Worm (Caenorhabditis elegans): ENCODE results near the gene ncs-4.

DNA sequence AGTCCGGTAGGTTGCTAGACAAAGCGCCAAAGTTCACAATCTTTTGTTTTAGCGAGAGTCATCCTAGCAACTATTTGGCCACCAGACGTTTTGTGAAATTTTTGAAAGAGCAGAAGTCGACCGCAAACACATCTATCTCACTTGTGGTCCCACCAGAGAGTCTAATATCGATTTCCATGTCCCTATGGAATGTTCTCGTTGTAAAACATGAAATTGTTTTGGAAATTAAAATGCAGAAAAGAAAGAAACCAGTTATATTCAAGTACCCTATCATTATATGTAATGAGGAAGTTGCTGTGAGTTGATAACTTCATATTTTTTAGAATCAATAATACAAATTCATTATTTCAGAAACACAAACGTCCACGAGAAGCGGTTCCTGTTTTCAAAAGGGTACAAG is 8.4 kb downstream of the ncs-4 start:
- TF ChIP-seq pha-4 (tag; optimal IDR thresholded peaks at IDR 0.05) = no peak
- no peak for TF ChIP-seq hlh-8 (tag; optimal IDR thresholded peaks at IDR 0.05)
- no peak for TF ChIP-seq dmd-4 (tag; optimal IDR thresholded peaks at IDR 0.05; ENCODE audit: borderline replicate concordance)
- TF ChIP-seq pros-1 (tag; optimal IDR thresholded peaks at IDR 0.05) = no peak
- TF ChIP-seq hlh-30 (tag; optimal IDR thresholded peaks at IDR 0.05; ENCODE audit: insufficient read depth) = no peak
- TF ChIP-seq fax-1 (tag; optimal IDR thresholded peaks at IDR 0.05) = no peak
- no peak for TF ChIP-seq ceh-31 (tag; optimal IDR thresholded peaks at IDR 0.05)
- TF ChIP-seq ttx-3 (tag; optimal IDR thresholded peaks at IDR 0.05) = no peak
- no peak for TF ChIP-seq dve-1 (tag; optimal IDR thresholded peaks at IDR 0.05)
- TF ChIP-seq fkh-10 (GFP tag; optimal IDR thresholded peaks at IDR 0.05) = no peak
- no peak for TF ChIP-seq ceh-6 (GFP tag; optimal IDR thresholded peaks at IDR 0.05)
- TF ChIP-seq unc-55 (GFP tag; optimal IDR thresholded peaks at IDR 0.05) = no peak

All from whole organism, late embryonic.